Fruit fly (Drosophila melanogaster): ENCODE results near the gene CG3345.

CG3345 gene

dm6 chr2L:220509-220908 is 48.4 kb upstream of the CG3345 start (continued):
- no peak for TF ChIP-seq CG9876 (GFP tag; optimal IDR thresholded peaks at IDR 0.05)
- TF ChIP-seq Neu2 (GFP tag; optimal IDR thresholded peaks at IDR 0.05; ENCODE audit: borderline replicate concordance), result no peak
- no peak for TF ChIP-seq az2 (GFP tag; optimal IDR thresholded peaks at IDR 0.05)
- 0 out of 2 replicates have a peak, but pooled peaks have one; percentile 23 for TF ChIP-seq CG14441 (GFP tag; IDR thresholded peaks at IDR 0.05)
- TF ChIP-seq CG2889 (GFP tag; IDR thresholded peaks at IDR 0.05), result no peak
- no peak for TF ChIP-seq CG17328 (GFP tag; IDR thresholded peaks at IDR 0.05)
- TF ChIP-seq Bdp1 (GFP tag; optimal IDR thresholded peaks at IDR 0.05), result no peak
- TF ChIP-seq Hmr (GFP tag; optimal IDR thresholded peaks at IDR 0.05), result peak; percentile 50
- no peak for TF ChIP-seq org-1 (GFP tag; optimal IDR thresholded peaks at IDR 0.05)
- TF ChIP-seq CG4820 (GFP tag; optimal IDR thresholded peaks at IDR 0.05), result no peak
- TF ChIP-seq CG8765 (GFP tag; IDR thresholded peaks at IDR 0.05), result no peak
- TF ChIP-seq kah (GFP tag; optimal IDR thresholded peaks at IDR 0.05), result no peak
- no peak for TF ChIP-seq Taf1 (GFP tag; IDR thresholded peaks at IDR 0.05)
- peak; percentile 52 for TF ChIP-seq odd (GFP tag; optimal IDR thresholded peaks at IDR 0.05)
- peak; percentile 28 for TF ChIP-seq Ets65A (GFP tag)
- TF ChIP-seq Dip3 (GFP tag; optimal IDR thresholded peaks at IDR 0.05), result no peak
- no peak for TF ChIP-seq CG6654 (GFP tag; optimal IDR thresholded peaks at IDR 0.05)
- peak; percentile 17 for TF ChIP-seq YL-1 (GFP tag; optimal IDR thresholded peaks at IDR 0.05)
- TF ChIP-seq CG4854 (GFP tag; optimal IDR thresholded peaks at IDR 0.05), result no peak
- TF ChIP-seq Trl (optimal IDR thresholded peaks at IDR 0.05), result peak; percentile 44 to 51
- TF ChIP-seq Trl (GFP tag; optimal IDR thresholded peaks at IDR 0.05), result no peak
- TF ChIP-seq CG17359 (tag; optimal IDR thresholded peaks at IDR 0.05), result no peak
- TF ChIP-seq CG6765 (GFP tag; optimal IDR thresholded peaks at IDR 0.05), result no peak
- TF ChIP-seq CG18476 (GFP tag; optimal IDR thresholded peaks at IDR 0.05), result no peak
- no peak for TF ChIP-seq CG14667 (GFP tag; IDR thresholded peaks at IDR 0.05)
- no peak for TF ChIP-seq CG31365 (tag; optimal IDR thresholded peaks at IDR 0.05)
- peak; percentile 13 for TF ChIP-seq CG18619 (GFP tag; optimal IDR thresholded peaks at IDR 0.05)
- no peak for TF ChIP-seq ems (GFP tag; optimal IDR thresholded peaks at IDR 0.05)
- no peak for TF ChIP-seq CG14965 (GFP tag; optimal IDR thresholded peaks at IDR 0.05; ENCODE audit: borderline replicate concordance)
- no peak for TF ChIP-seq Hey (tag; optimal IDR thresholded peaks at IDR 0.05)
- TF ChIP-seq ken (GFP tag; IDR thresholded peaks at IDR 0.05), result no peak
- no peak for TF ChIP-seq Mrtf (GFP tag; IDR thresholded peaks at IDR 0.05)
- peak; percentile 58 for TF ChIP-seq CG4707 (GFP tag; optimal IDR thresholded peaks at IDR 0.05)
- TF ChIP-seq CG10267 (tag; optimal IDR thresholded peaks at IDR 0.05), result no peak
- peak; percentile 35 for TF ChIP-seq CG2202 (tag; optimal IDR thresholded peaks at IDR 0.05)
- peak; percentile 59 for TF ChIP-seq bab2 (GFP tag; optimal IDR thresholded peaks at IDR 0.05)
- no peak for TF ChIP-seq Dp (GFP tag; optimal IDR thresholded peaks at IDR 0.05)
- TF ChIP-seq Aef1 (GFP tag; IDR thresholded peaks at IDR 0.05), result no peak
- TF ChIP-seq disco-r (GFP tag; optimal IDR thresholded peaks at IDR 0.05), result no peak
- TF ChIP-seq z (GFP tag; IDR thresholded peaks at IDR 0.05), result peak; percentile 91
- peak; percentile 47 for TF ChIP-seq ac (GFP tag; optimal IDR thresholded peaks at IDR 0.05)
- TF ChIP-seq sens (GFP tag), result peak; percentile 80
- no peak for TF ChIP-seq CG13296 (GFP tag; optimal IDR thresholded peaks at IDR 0.05)
- no peak for TF ChIP-seq ham (GFP tag; IDR thresholded peaks at IDR 0.05)
- no peak for TF ChIP-seq sqz (GFP tag; optimal IDR thresholded peaks at IDR 0.05)
- TF ChIP-seq MTF-1 (GFP tag; optimal IDR thresholded peaks at IDR 0.05; ENCODE audit: borderline replicate concordance), result peak; percentile 5
- TF ChIP-seq B-H2 (GFP tag; optimal IDR thresholded peaks at IDR 0.05), result peak; percentile 23
- TF ChIP-seq CG8388 (GFP tag; optimal IDR thresholded peaks at IDR 0.05), result no peak
- TF ChIP-seq Dip2 (GFP tag; IDR thresholded peaks at IDR 0.05), result no peak
- TF ChIP-seq CG8944 (GFP tag; optimal IDR thresholded peaks at IDR 0.05), result no peak
- TF ChIP-seq CG18262 (tag; optimal IDR thresholded peaks at IDR 0.05), result peak; percentile 15
- TF ChIP-seq Rfx (GFP tag; IDR thresholded peaks at IDR 0.05), result peak; percentile 11; the same call in 1 of the 2 replicates
- TF ChIP-seq CG8281 (tag; optimal IDR thresholded peaks at IDR 0.05), result peak; percentile 33
